Worm (Caenorhabditis elegans) whole organism, mixed stage, embryonic: ENCODE results near the gene srw-122.

Experiments used
- ces-1 ChIP-seq: fragments of 150-350 bp; optimal IDR thresholded peaks from 2 replicates; lab custom pipeline; 2014; ENCODE audit warnings: missing biosample characterization, missing genetic modification reagents, missing genetic modification characterization
- hlh-1 ChIP-seq: fragments of 150-350 bp; optimal IDR thresholded peaks from 2 replicates; lab custom pipeline; 2014; ENCODE audit warnings: missing biosample characterization, missing genetic modification reagents, missing genetic modification characterization
- nhr-237 ChIP-seq: fragments of 150-350 bp; optimal IDR thresholded peaks from 2 replicates; lab custom pipeline; 2014; ENCODE audit warnings: missing biosample characterization, missing genetic modification characterization
- nhr-28 ChIP-seq: fragments of 150-350 bp; optimal IDR thresholded peaks from 2 replicates; lab custom pipeline; 2014; ENCODE audit warnings: missing biosample characterization, missing genetic modification characterization
- unc-62 ChIP-seq: fragments of 150-350 bp; optimal IDR thresholded peaks from 2 replicates; lab custom pipeline; 2014; ENCODE audit warnings: missing biosample characterization, missing genetic modification reagents, missing genetic modification characterization

DNA sequence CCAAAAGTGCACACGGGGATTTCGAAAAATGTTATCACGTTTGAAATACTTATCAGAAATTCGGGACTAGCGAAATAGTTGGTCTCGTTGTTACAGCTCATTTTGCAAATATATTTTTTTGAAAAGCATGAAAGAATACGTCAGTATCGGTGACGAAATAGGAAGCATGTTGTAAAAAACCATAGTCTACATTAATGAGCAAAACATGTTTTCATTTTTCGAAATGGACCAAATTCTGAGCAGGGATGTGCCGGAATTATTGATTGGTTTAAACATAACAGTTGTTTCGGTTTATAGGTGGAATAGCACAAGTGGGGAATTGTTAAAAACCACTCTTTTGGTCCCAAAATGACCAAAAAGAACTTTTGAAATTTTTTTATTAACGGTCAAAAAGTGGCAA, 17.9 kb downstream of the srw-122 start, which contains the start of gene srh-247:
- TF ChIP-seq nhr-237 (tag; lab: Kevin White, UChicago), result no peak
- TF ChIP-seq unc-62, result no peak
- no peak for TF ChIP-seq hlh-1 (tag; lab: Kevin White, UChicago)
- TF ChIP-seq nhr-28 (tag; lab: Kevin White, UChicago), result no peak
- no peak for TF ChIP-seq ces-1
